4 worm cellular contexts compared by ENCODE assay signal in genomic region chrV:14876257-14876656, ce11.
A peak's percentile ranks its signal among the peaks of the same experiment; 100 is the strongest.
TF ChIP-seq lines count a peak whose summit lies in the region.

No protein-coding gene starts in this region.

TF ChIP-seq in whole organism, L2 larva, 48 proteins besides CTCF, POLR2A, EP300 and RAD21 (continues in another document):
- TF ChIP-seq gmeb-1 (tag; optimal IDR thresholded peaks at IDR 0.05; lab: Kevin White, UChicago) (peak; percentile 52), lin-39 (tag; optimal IDR thresholded peaks at IDR 0.05; lab: Kevin White, UChicago) (no peak), F13H6.1 (tag; optimal IDR thresholded peaks at IDR 0.05; lab: Kevin White, UChicago) (peak; percentile 26), lsy-2 (tag; optimal IDR thresholded peaks at IDR 0.05; lab: Kevin White, UChicago) (peak in 1 of 2 experiments; percentile 50), crh-2 (tag; optimal IDR thresholded peaks at IDR 0.05; lab: Kevin White, UChicago) (peak; percentile 7), unc-62 (GFP tag; optimal IDR thresholded peaks at IDR 0.05; lab: Kevin White, UChicago) (no peak), blmp-1 (tag; optimal IDR thresholded peaks at IDR 0.05; lab: Kevin White, UChicago; ENCODE audit: insufficient read depth) (no peak), elt-1 (tag; optimal IDR thresholded peaks at IDR 0.05; lab: Kevin White, UChicago) (no peak), C34F6.9 (tag; optimal IDR thresholded peaks at IDR 0.05; lab: Kevin White, UChicago) (peak; percentile 38), alr-1 (tag; optimal IDR thresholded peaks at IDR 0.05; lab: Kevin White, UChicago) (no peak), nhr-129 (tag; optimal IDR thresholded peaks at IDR 0.05; lab: Kevin White, UChicago) (peak; percentile 70), egl-27 (tag; optimal IDR thresholded peaks at IDR 0.05; lab: Kevin White, UChicago) (peak; percentile 12), nhr-237 (tag; optimal IDR thresholded peaks at IDR 0.05; lab: Kevin White, UChicago) (no peak), snpc-4 (tag; optimal IDR thresholded peaks at IDR 0.05; lab: Kevin White, UChicago) (peak; percentile 97), fos-1 (tag; optimal IDR thresholded peaks at IDR 0.05; lab: Kevin White, UChicago) (peak; percentile 11), aly-2 (tag; optimal IDR thresholded peaks at IDR 0.05; lab: Kevin White, UChicago) (no peak), sma-9 (GFP tag; optimal IDR thresholded peaks at IDR 0.05; lab: Kevin White, UChicago) (peak; percentile 57), sma-9 (tag; optimal IDR thresholded peaks at IDR 0.05; lab: Kevin White, UChicago) (no peak), sma-3 (GFP tag; optimal IDR thresholded peaks at IDR 0.05; lab: Kevin White, UChicago) (peak; percentile 15), unc-39 (tag; optimal IDR thresholded peaks at IDR 0.05; lab: Kevin White, UChicago) (no peak), dmd-4 (tag; optimal IDR thresholded peaks at IDR 0.05; lab: Kevin White, UChicago) (no peak), unc-55 (GFP tag; optimal IDR thresholded peaks at IDR 0.05; lab: Kevin White, UChicago) (peak; percentile 48), nhr-21 (tag; optimal IDR thresholded peaks at IDR 0.05; lab: Kevin White, UChicago) (peak; percentile 23)

TF ChIP-seq in whole organism, L4 larva, 104 proteins besides CTCF, POLR2A, EP300 and RAD21 (continues in another document):
- TF ChIP-seq dmd-6 (GFP tag; IDR thresholded peaks at IDR 0.05; lab: Robert Waterston, UW) (peak; percentile 38), lim-7 (GFP tag; IDR thresholded peaks at IDR 0.05; lab: Robert Waterston, UW) (peak; percentile 71), daf-16 (GFP tag; optimal IDR thresholded peaks at IDR 0.05; lab: Kevin White, UChicago) (peak in 1 of 2 experiments; percentile 42), daf-16 (tag; optimal IDR thresholded peaks at IDR 0.05; lab: Kevin White, UChicago) (no peak), spr-1 (tag; optimal IDR thresholded peaks at IDR 0.05; lab: Kevin White, UChicago) (no peak), sdz-12 (GFP tag; optimal IDR thresholded peaks at IDR 0.05; lab: Kevin White, UChicago) (no peak), ceh-82 (tag; optimal IDR thresholded peaks at IDR 0.05; lab: Kevin White, UChicago) (no peak), duxl-1 (tag; optimal IDR thresholded peaks at IDR 0.05; lab: Kevin White, UChicago; ENCODE audit: poor library complexity) (peak; percentile 63), nhr-10 (tag; optimal IDR thresholded peaks at IDR 0.05; lab: Kevin White, UChicago) (no peak), gei-8 (GFP tag; optimal IDR thresholded peaks at IDR 0.05; lab: Kevin White, UChicago) (no peak), Y5F2A.4 (GFP tag; optimal IDR thresholded peaks at IDR 0.05; lab: Kevin White, UChicago) (no peak), dmd-8 (GFP tag; IDR thresholded peaks at IDR 0.05; lab: Robert Waterston, UW) (peak; percentile 49; the same call in 1 of the 2 replicates), hmg-1.1 (GFP tag; IDR thresholded peaks at IDR 0.05; lab: Robert Waterston, UW) (peak; percentile 74), mxl-3 (GFP tag; optimal IDR thresholded peaks at IDR 0.05; lab: Kevin White, UChicago) (peak; percentile 36), nhr-28 (tag; optimal IDR thresholded peaks at IDR 0.05; lab: Kevin White, UChicago) (peak; percentile 30), R02D3.7 (tag; optimal IDR thresholded peaks at IDR 0.05; lab: Kevin White, UChicago) (no peak), T26A8.4 (GFP tag; IDR thresholded peaks at IDR 0.05; lab: Robert Waterston, UW) (peak; percentile 44; the same call in 1 of the 2 replicates), lsy-2 (tag; optimal IDR thresholded peaks at IDR 0.05; lab: Kevin White, UChicago) (no peak), hlh-11 (tag; optimal IDR thresholded peaks at IDR 0.05; lab: Kevin White, UChicago) (peak; percentile 46), mxl-2 (GFP tag; conservative IDR thresholded peaks at IDR 0.05; lab: Robert Waterston, UW) (0 out of 2 replicates have a peak, but pooled peaks have one; percentile 14), ZK337.2 (GFP tag; IDR thresholded peaks at IDR 0.05; lab: Robert Waterston, UW) (peak; percentile 63; the same call in 1 of the 2 replicates), mdt-29 (GFP tag; IDR thresholded peaks at IDR 0.05; lab: Robert Waterston, UW) (peak; percentile 53; the same call in 1 of the 2 replicates), ctbp-1 (GFP tag; IDR thresholded peaks at IDR 0.05; lab: Robert Waterston, UW) (0 out of 2 replicates have a peak, but pooled peaks have one; percentile 19)

TF ChIP-seq in whole organism, late embryonic, 69 proteins besides CTCF, POLR2A, EP300 and RAD21 (continues in another document):
- TF ChIP-seq C38D4.7 (GFP tag; optimal IDR thresholded peaks at IDR 0.05; lab: Kevin White, UChicago) (peak; percentile 34), lin-11 (tag; optimal IDR thresholded peaks at IDR 0.05; lab: Kevin White, UChicago) (peak; percentile 42), odd-2 (tag; optimal IDR thresholded peaks at IDR 0.05; lab: Kevin White, UChicago) (no peak), C08G9.2 (tag; optimal IDR thresholded peaks at IDR 0.05; lab: Kevin White, UChicago) (no peak), ceh-19 (GFP tag; optimal IDR thresholded peaks at IDR 0.05; lab: Kevin White, UChicago) (no peak), zip-5 (tag; optimal IDR thresholded peaks at IDR 0.05; lab: Kevin White, UChicago) (no peak), tbx-7 (tag; optimal IDR thresholded peaks at IDR 0.05; lab: Kevin White, UChicago) (no peak), unc-86 (tag; optimal IDR thresholded peaks at IDR 0.05; lab: Kevin White, UChicago) (no peak), hlh-15 (tag; optimal IDR thresholded peaks at IDR 0.05; lab: Kevin White, UChicago) (no peak), ref-2 (tag; optimal IDR thresholded peaks at IDR 0.05; lab: Kevin White, UChicago) (peak; percentile 51), pros-1 (tag; optimal IDR thresholded peaks at IDR 0.05; lab: Kevin White, UChicago) (no peak), ceh-24 (tag; optimal IDR thresholded peaks at IDR 0.05; lab: Kevin White, UChicago) (no peak), gmeb-2 (tag; optimal IDR thresholded peaks at IDR 0.05; lab: Kevin White, UChicago) (peak; percentile 16), ceh-18 (tag; optimal IDR thresholded peaks at IDR 0.05; lab: Kevin White, UChicago) (no peak), ceh-6 (GFP tag; optimal IDR thresholded peaks at IDR 0.05; lab: Kevin White, UChicago) (peak; percentile 46), npax-4 (tag; optimal IDR thresholded peaks at IDR 0.05; lab: Kevin White, UChicago) (no peak), pat-9 (tag; optimal IDR thresholded peaks at IDR 0.05; lab: Kevin White, UChicago) (peak; percentile 12), tbx-2 (tag; optimal IDR thresholded peaks at IDR 0.05; lab: Kevin White, UChicago) (no peak), nhr-232 (tag; optimal IDR thresholded peaks at IDR 0.05; lab: Kevin White, UChicago) (peak; percentile 42), ceh-48 (tag; optimal IDR thresholded peaks at IDR 0.05; lab: Kevin White, UChicago) (no peak), dve-1 (tag; optimal IDR thresholded peaks at IDR 0.05; lab: Kevin White, UChicago) (no peak), ahr-1 (tag; optimal IDR thresholded peaks at IDR 0.05; lab: Kevin White, UChicago) (no peak), madf-2 (tag; optimal IDR thresholded peaks at IDR 0.05; lab: Kevin White, UChicago) (peak; percentile 30), unc-3 (GFP tag; conservative IDR thresholded peaks at IDR 0.05; lab: Robert Waterston, UW) (peak; percentile 64), unc-3 (tag; optimal IDR thresholded peaks at IDR 0.05; lab: Kevin White, UChicago) (no peak), K02D7.2 (tag; optimal IDR thresholded peaks at IDR 0.05; lab: Kevin White, UChicago) (no peak), ceh-14 (tag; optimal IDR thresholded peaks at IDR 0.05; lab: Kevin White, UChicago) (no peak)

TF ChIP-seq in whole organism, mixed stage, embryonic, 35 proteins besides CTCF, POLR2A, EP300 and RAD21:
- TF ChIP-seq M03D4.4 (tag; optimal IDR thresholded peaks at IDR 0.05; lab: Kevin White, UChicago) (peak; percentile 60), drap-1 (GFP tag; optimal IDR thresholded peaks at IDR 0.05; lab: Kevin White, UChicago) (peak; percentile 85), unc-120 (tag; optimal IDR thresholded peaks at IDR 0.05; lab: Kevin White, UChicago; ENCODE audit: poor library complexity, severe bottlenecking) (peak; percentile 32), mep-1 (tag; optimal IDR thresholded peaks at IDR 0.05; lab: Kevin White, UChicago) (no peak), cnd-1 (tag; optimal IDR thresholded peaks at IDR 0.05; lab: Kevin White, UChicago) (peak; percentile 19), sptf-1 (tag; optimal IDR thresholded peaks at IDR 0.05; lab: Kevin White, UChicago) (peak; percentile 52), ceh-83 (GFP tag; optimal IDR thresholded peaks at IDR 0.05; lab: Kevin White, UChicago) (peak; percentile 38), sem-2 (GFP tag; optimal IDR thresholded peaks at IDR 0.05; lab: Kevin White, UChicago) (peak; percentile 62), lin-32 (GFP tag; optimal IDR thresholded peaks at IDR 0.05; lab: Kevin White, UChicago) (peak; percentile 42), bed-3 (GFP tag; optimal IDR thresholded peaks at IDR 0.05; lab: Kevin White, UChicago) (peak; percentile 20), nhr-28 (tag; optimal IDR thresholded peaks at IDR 0.05; lab: Kevin White, UChicago) (no peak), unc-39 (tag; optimal IDR thresholded peaks at IDR 0.05; lab: Kevin White, UChicago) (no peak)
